Worm (Caenorhabditis elegans) whole organism, L1 larva: ENCODE results near the gene C45B2.2.

Experiments used
- C04F5.9 ChIP-seq: sonication (generic microtip); optimal IDR thresholded peaks from 2 replicates; lab custom pipeline; 2016; ENCODE audit warnings: missing genetic modification characterization, missing compliant biosample characterization
- C16A3.4 ChIP-seq: fragments of 150-350 bp; optimal IDR thresholded peaks from 2 replicates; lab custom pipeline; 2014; ENCODE audit warnings: missing biosample characterization, missing genetic modification characterization
- alr-1 ChIP-seq: fragments of 200-800 bp; sonication (Bioruptor generic); optimal IDR thresholded peaks from 2 replicates; lab custom pipeline; 2018; ENCODE audit warnings: borderline replicate concordance, mild to moderate bottlenecking, missing genetic modification characterization, missing compliant biosample characterization
- aly-2 ChIP-seq: fragments of 150-350 bp; optimal IDR thresholded peaks from 2 replicates; lab custom pipeline; 2014; ENCODE audit warnings: missing biosample characterization, missing genetic modification characterization
- blmp-1 ChIP-seq: fragments of 150-350 bp; optimal IDR thresholded peaks from 2 replicates; lab custom pipeline; 2014; ENCODE audit warnings: missing biosample characterization, missing genetic modification characterization
- ceh-82 ChIP-seq, 3 experiments: fragments of 150-350 bp in 1 of 3; sonication (generic microtip) in 2 of 3; optimal IDR thresholded peaks; 2 replicates each; lab custom pipeline; 2014 to 2017; ENCODE audit warnings: missing biosample characterization in 3 of 3, missing genetic modification characterization in 3 of 3
- dsc-1 ChIP-seq: sonication (generic microtip); optimal IDR thresholded peaks from 2 replicates; lab custom pipeline; 2016; ENCODE audit warnings: mild to moderate bottlenecking, missing genetic modification characterization, missing compliant biosample characterization
- efl-1 ChIP-seq, 4 experiments: fragments of 150-350 bp; optimal IDR thresholded peaks in 3 of 4; peaks in 1 of 4; 1 replicate in 1 of 4; 2 replicates in 3 of 4; lab custom pipeline; 2014; ENCODE audit warnings: missing biosample characterization in 2 of 4, missing genetic modification characterization in 2 of 4, missing genetic modification reagents in 2 of 4
- efl-3 ChIP-seq: fragments of 200-800 bp; sonication (Bioruptor generic); optimal IDR thresholded peaks from 2 replicates; lab custom pipeline; 2018; ENCODE audit warnings: mild to moderate bottlenecking, missing genetic modification characterization, missing compliant biosample characterization
- egl-13 ChIP-seq: sonication (generic microtip); optimal IDR thresholded peaks from 2 replicates; lab custom pipeline; 2016; ENCODE audit warnings: missing genotype, missing genetic modification reagents, missing genetic modification characterization, missing compliant biosample characterization
- egl-27 ChIP-seq, 2 experiments: fragments of 150-350 bp in 1 of 2; sonication (generic microtip); optimal IDR thresholded peaks; 3 replicates each; lab custom pipeline; 2017 to 2018; ENCODE audit warnings: missing biosample characterization in 2 of 2, missing genetic modification characterization in 2 of 2, missing genetic modification reagents in 2 of 2
- elt-2 ChIP-seq: sonication (generic microtip); optimal IDR thresholded peaks from 2 replicates; lab custom pipeline; 2016; ENCODE audit warnings: missing genetic modification characterization, mild to moderate bottlenecking, inconsistent platforms, missing compliant biosample characterization, missing genetic modification reagents
- elt-3 ChIP-seq, 6 experiments: fragments of 150-350 bp in 1 of 6; sonication (generic microtip); optimal IDR thresholded peaks; 2 replicates each; lab custom pipeline; 2017 to 2018; ENCODE audit warnings: missing biosample characterization in 6 of 6, missing genetic modification characterization in 6 of 6, inconsistent platforms in 1 of 6
- fkh-10 ChIP-seq: sonication (generic microtip); optimal IDR thresholded peaks from 2 replicates; lab custom pipeline; 2017; ENCODE audit warnings: missing biosample characterization, missing genetic modification reagents, missing genetic modification characterization
- fkh-8 ChIP-seq: sonication (generic microtip); optimal IDR thresholded peaks from 2 replicates; lab custom pipeline; 2016; ENCODE audit warnings: mild to moderate bottlenecking, missing genetic modification characterization, missing compliant biosample characterization
- grh-1 ChIP-seq: fragments of 200-800 bp; sonication (Bioruptor generic); IDR thresholded peaks from 2 replicates; pipeline ENCODE4 v1.3.6; 2022; ENCODE audit warnings: missing genetic modification reagents, missing genetic modification characterization, missing compliant biosample characterization
- jun-1 ChIP-seq: fragments of 150-350 bp; optimal IDR thresholded peaks from 2 replicates; lab custom pipeline; 2014; ENCODE audit warnings: missing biosample characterization, missing genetic modification reagents, missing genetic modification characterization
- lin-14 ChIP-seq: fragments of 200-800 bp; sonication (Bioruptor generic); optimal IDR thresholded peaks from 2 replicates; lab custom pipeline; 2018; ENCODE audit warnings: mild to moderate bottlenecking, missing genetic modification characterization, moderate library complexity, missing compliant biosample characterization
- lin-35 ChIP-seq, 2 experiments: fragments of 150-350 bp; optimal IDR thresholded peaks; 2 replicates each; lab custom pipeline; 2014; ENCODE audit warnings: missing biosample characterization in 2 of 2, missing genetic modification characterization in 2 of 2, missing genetic modification reagents in 2 of 2
- lir-3 ChIP-seq: sonication (generic microtip); optimal IDR thresholded peaks from 2 replicates; lab custom pipeline; 2016; ENCODE audit warnings: mild to moderate bottlenecking, missing genetic modification characterization, moderate library complexity, missing compliant biosample characterization; ENCODE audit not compliant: poor library complexity
- lsy-2 ChIP-seq, 2 experiments: fragments of 150-350 bp; optimal IDR thresholded peaks; 2 replicates each; lab custom pipeline; 2014; ENCODE audit warnings: missing biosample characterization in 2 of 2, missing genetic modification characterization in 2 of 2
- mab-9 ChIP-seq: fragments of 200-800 bp; sonication (Bioruptor generic); IDR thresholded peaks from 2 replicates; pipeline ENCODE4 v1.3.6; 2022; ENCODE audit warnings: missing genetic modification reagents, missing genetic modification characterization, missing compliant biosample characterization
- mdl-1 ChIP-seq, 2 experiments: fragments of 150-350 bp; optimal IDR thresholded peaks; 2 replicates each; lab custom pipeline; 2014 to 2017; ENCODE audit warnings: missing biosample characterization in 2 of 2, missing genetic modification characterization in 2 of 2, inconsistent platforms in 1 of 2
- nhr-20 ChIP-seq: sonication (generic microtip); optimal IDR thresholded peaks from 2 replicates; lab custom pipeline; 2016; ENCODE audit warnings: mild to moderate bottlenecking, missing genetic modification characterization, missing compliant biosample characterization
- nhr-47 ChIP-seq: sonication (generic microtip); optimal IDR thresholded peaks from 2 replicates; lab custom pipeline; 2016; ENCODE audit warnings: mild to moderate bottlenecking, missing genetic modification characterization, moderate library complexity, missing compliant biosample characterization
- nhr-71 ChIP-seq: sonication (generic microtip); optimal IDR thresholded peaks from 2 replicates; lab custom pipeline; 2016; ENCODE audit warnings: mild to moderate bottlenecking, missing genetic modification characterization, moderate library complexity, missing compliant biosample characterization
- nhr-76 ChIP-seq: sonication (generic microtip); optimal IDR thresholded peaks from 2 replicates; lab custom pipeline; 2017; ENCODE audit warnings: missing biosample characterization, missing genetic modification characterization
- nhr-77 ChIP-seq: fragments of 150-350 bp; optimal IDR thresholded peaks from 2 replicates; lab custom pipeline; 2014; ENCODE audit warnings: missing biosample characterization, missing genetic modification characterization
- nhr-84 ChIP-seq: sonication (generic microtip); optimal IDR thresholded peaks from 2 replicates; lab custom pipeline; 2017; ENCODE audit warnings: missing biosample characterization, missing genetic modification characterization
- nhr-85 ChIP-seq: sonication (generic microtip); peaks from one replicate; lab custom pipeline; 2016; ENCODE audit warnings: missing genetic modification characterization, inconsistent platforms, missing compliant biosample characterization
- pqm-1 ChIP-seq: sonication (generic microtip); optimal IDR thresholded peaks from 3 replicates; lab custom pipeline; 2017; ENCODE audit warnings: missing biosample characterization, missing genetic modification characterization
- rnt-1 ChIP-seq: sonication (generic microtip); optimal IDR thresholded peaks from 2 replicates; lab custom pipeline; 2016; ENCODE audit warnings: mild to moderate bottlenecking, missing genetic modification characterization, moderate library complexity, missing compliant biosample characterization
- snu-23 ChIP-seq: sonication (generic microtip); optimal IDR thresholded peaks from 2 replicates; lab custom pipeline; 2016; ENCODE audit warnings: missing genetic modification characterization, missing compliant biosample characterization
- sptf-1 ChIP-seq: fragments of 150-350 bp; optimal IDR thresholded peaks from 2 replicates; lab custom pipeline; 2014; ENCODE audit warnings: missing biosample characterization, missing genetic modification characterization
- swsn-7 ChIP-seq: sonication (generic microtip); optimal IDR thresholded peaks from 2 replicates; lab custom pipeline; 2016; ENCODE audit warnings: missing genetic modification characterization, missing compliant biosample characterization
- tbx-2 ChIP-seq: sonication (generic microtip); optimal IDR thresholded peaks from 2 replicates; lab custom pipeline; 2016; ENCODE audit warnings: missing genetic modification characterization, missing compliant biosample characterization
- tlp-1 ChIP-seq: fragments of 150-350 bp; optimal IDR thresholded peaks from 2 replicates; lab custom pipeline; 2014; ENCODE audit warnings: missing biosample characterization, missing genetic modification characterization
- unc-86 ChIP-seq: sonication (generic microtip); optimal IDR thresholded peaks from 2 replicates; lab custom pipeline; 2016; ENCODE audit warnings: missing genetic modification characterization, missing compliant biosample characterization
- xbp-1 ChIP-seq: sonication (generic microtip); optimal IDR thresholded peaks from 2 replicates; lab custom pipeline; 2016; ENCODE audit warnings: missing genetic modification characterization, missing compliant biosample characterization
- ztf-11 ChIP-seq, 2 experiments: sonication (generic microtip); optimal IDR thresholded peaks; 2 replicates each; lab custom pipeline; 2016 to 2017; ENCODE audit warnings: missing genetic modification characterization in 2 of 2, missing biosample characterization in 1 of 2, missing compliant biosample characterization in 1 of 2
- ztf-4 ChIP-seq: fragments of 150-350 bp; optimal IDR thresholded peaks from 2 replicates; lab custom pipeline; 2014; ENCODE audit warnings: missing biosample characterization, missing genetic modification characterization

C45B2.2 gene

DNA sequence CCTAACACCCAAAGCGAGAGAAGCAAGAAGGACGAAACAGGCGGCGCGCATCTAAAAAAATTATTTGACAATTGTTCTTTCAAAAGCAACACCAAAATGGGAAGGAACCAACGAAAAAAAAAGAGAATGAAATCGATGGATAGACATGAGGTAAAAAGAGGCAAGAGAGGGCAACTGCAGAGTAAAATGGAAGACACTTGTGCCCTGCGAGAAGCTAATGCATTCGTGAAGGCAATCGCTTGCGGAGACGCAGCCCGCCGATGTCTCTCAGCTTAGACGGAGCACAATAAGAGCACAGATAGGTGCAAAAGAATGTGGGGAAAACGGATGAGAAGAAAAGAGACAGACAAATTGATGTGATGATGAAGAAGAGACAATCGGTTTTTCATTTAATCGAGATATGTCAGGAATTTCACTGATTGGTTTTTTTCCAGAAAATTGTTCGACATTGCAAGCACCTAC is 43.7 kb downstream of the C45B2.2 start, which contains the start of gene C15H9.9:
Gene C15H9.9, minus strand, starts transcription at position 51 of the 462 bp plus-strand sequence.
- peak; percentile 32 for TF ChIP-seq fkh-10
- peak; percentile 10 for TF ChIP-seq nhr-20 (tag; lab: Kevin White, UChicago)
- TF ChIP-seq tbx-2 (tag; lab: Kevin White, UChicago): peak; percentile 47
- peak; percentile 57 for TF ChIP-seq dsc-1 (tag; lab: Kevin White, UChicago)
- no peak for TF ChIP-seq efl-3 (GFP tag; lab: Kevin White, UChicago)
- peak; percentile 15 for TF ChIP-seq nhr-47 (tag; lab: Kevin White, UChicago)
- peak; percentile 5 for TF ChIP-seq xbp-1 (tag; lab: Kevin White, UChicago)
- no peak for TF ChIP-seq lir-3
- peak; percentile 76 for TF ChIP-seq lin-14
- peak in 1 of 2 experiments; percentile 30 for TF ChIP-seq lsy-2 (tag; optimal IDR thresholded peaks at IDR 0.05; lab: Kevin White, UChicago)
- peak; percentile 25 for TF ChIP-seq swsn-7 (tag; lab: Kevin White, UChicago)
- TF ChIP-seq snu-23 (GFP tag; lab: Kevin White, UChicago): peak; percentile 26
- TF ChIP-seq C16A3.4 (tag; lab: Kevin White, UChicago): no peak
- TF ChIP-seq nhr-76 (tag; lab: Kevin White, UChicago): no peak
- peak in 2 of 3 experiments; percentile 25 to 26 for TF ChIP-seq ceh-82 (tag; optimal IDR thresholded peaks at IDR 0.05; lab: Kevin White, UChicago)
- peak; percentile 44 for TF ChIP-seq rnt-1 (tag; lab: Kevin White, UChicago)
- peak; percentile 39 for TF ChIP-seq nhr-71
- no peak for TF ChIP-seq elt-3 (tag; optimal IDR thresholded peaks at IDR 0.05; lab: Kevin White, UChicago)
- TF ChIP-seq fkh-8 (tag; lab: Kevin White, UChicago): peak; percentile 12

DNA sequence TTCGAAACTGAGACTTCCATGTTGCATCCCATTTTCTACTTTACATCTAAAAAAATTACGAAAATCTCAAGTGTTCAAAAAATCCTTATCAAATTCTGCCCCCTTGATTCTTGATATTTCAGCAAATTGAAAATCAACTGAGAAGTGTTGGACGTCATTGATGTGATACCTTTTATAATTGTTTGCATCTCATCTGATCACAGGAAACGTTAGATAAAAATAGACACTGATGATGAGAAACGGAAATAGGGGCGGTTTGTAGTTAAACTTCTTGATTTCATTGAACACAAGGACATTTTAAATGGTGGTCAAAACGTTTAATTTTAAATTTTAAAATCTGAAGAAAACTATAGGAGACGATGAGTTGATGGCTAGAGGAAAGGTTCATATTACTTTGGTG is 44.2 kb downstream of the C45B2.2 start:
- TF ChIP-seq nhr-85 (peak; percentile 59), tlp-1 (tag; lab: Kevin White, UChicago) (no peak), elt-3 (tag; optimal IDR thresholded peaks at IDR 0.05; lab: Kevin White, UChicago) (peak in 2 of 6 experiments; percentile 7 to 52)
- TF ChIP-seq, all 84 proteins: peak for 2

DNA sequence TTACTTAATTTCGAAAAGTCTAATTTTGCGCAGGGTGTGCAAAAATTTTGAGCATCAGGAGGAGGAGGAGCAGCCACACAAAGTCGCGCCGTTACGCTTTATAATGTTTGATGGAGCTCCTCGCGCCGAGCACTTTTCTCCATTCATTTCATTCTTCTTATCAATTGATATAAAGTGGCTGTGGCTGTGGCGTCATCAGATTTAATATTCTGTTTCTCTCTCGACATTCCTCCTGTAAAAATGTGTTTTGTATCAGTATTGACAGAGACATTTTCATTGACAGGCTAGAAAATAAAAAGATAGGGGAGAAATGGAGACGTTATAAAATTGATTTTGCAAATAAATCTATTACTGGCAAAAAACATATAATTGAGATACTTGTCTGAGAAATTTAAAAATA is 44.7 kb downstream of the C45B2.2 start:
- TF ChIP-seq ztf-11 (tag; optimal IDR thresholded peaks at IDR 0.05; lab: Kevin White, UChicago) (no peak), nhr-71 (peak; percentile 15), lin-35 (GFP tag; optimal IDR thresholded peaks at IDR 0.05; lab: Kevin White, UChicago) (peak in 1 of 2 experiments; percentile 19), sptf-1 (tag; lab: Kevin White, UChicago) (no peak), nhr-77 (tag; lab: Kevin White, UChicago) (peak; percentile 42), egl-27 (tag; optimal IDR thresholded peaks at IDR 0.05; lab: Kevin White, UChicago) (no peak), mdl-1 (tag; optimal IDR thresholded peaks at IDR 0.05; lab: Kevin White, UChicago) (no peak), lin-14 (peak; percentile 2), elt-2 (tag; lab: Kevin White, UChicago) (peak; percentile 53), egl-13 (tag; lab: Kevin White, UChicago) (no peak), ztf-4 (tag; lab: Kevin White, UChicago) (no peak), efl-1 (optimal IDR thresholded peaks at IDR 0.05; lab: Kevin White, UChicago) (no peak), efl-1 (GFP tag; optimal IDR thresholded peaks at IDR 0.05 in 1 of 2; lab: Kevin White, UChicago) (peak in 1 of 2 experiments; percentile 27), nhr-20 (tag; lab: Kevin White, UChicago) (peak; percentile 1), C04F5.9 (tag; lab: Kevin White, UChicago) (no peak)

DNA sequence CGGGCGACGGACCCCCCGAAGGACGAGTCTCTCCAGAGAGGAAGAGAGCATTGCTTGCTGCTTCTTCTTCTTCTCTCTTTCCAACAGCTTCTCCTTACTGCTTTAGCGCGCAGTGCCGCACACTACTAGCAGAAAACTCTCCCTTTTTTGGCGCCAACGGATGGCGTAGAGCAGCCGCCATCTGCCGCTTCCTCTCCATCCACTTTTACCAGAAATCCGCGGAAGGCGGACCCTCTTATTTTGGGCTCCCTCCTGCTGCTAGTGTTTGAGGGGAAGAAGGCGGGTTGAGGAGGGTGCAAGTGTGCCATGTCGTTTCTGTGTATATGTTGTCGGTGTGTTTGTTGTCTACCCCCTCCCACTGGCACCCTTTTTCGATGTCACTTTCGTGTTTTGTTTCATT is 49.9 kb downstream of the C45B2.2 start:
- TF ChIP-seq mab-9 (GFP tag; lab: Robert Waterston, UW) (0 out of 2 replicates have a peak, but pooled peaks have one; percentile 26), ceh-82 (tag; optimal IDR thresholded peaks at IDR 0.05; lab: Kevin White, UChicago) (no peak), C04F5.9 (tag; lab: Kevin White, UChicago) (no peak), fkh-10 (peak; percentile 33), alr-1 (tag; lab: Kevin White, UChicago) (no peak), lin-14 (peak; percentile 67), nhr-85 (no peak), nhr-71 (peak; percentile 13), unc-86 (tag; lab: Kevin White, UChicago) (no peak), blmp-1 (tag; lab: Kevin White, UChicago) (no peak), jun-1 (tag; lab: Kevin White, UChicago) (no peak), xbp-1 (tag; lab: Kevin White, UChicago) (peak; percentile 6), aly-2 (tag; lab: Kevin White, UChicago) (no peak), pqm-1 (tag; lab: Kevin White, UChicago) (no peak), nhr-84 (no peak), grh-1 (GFP tag; lab: Robert Waterston, UW) (no peak)
- TF ChIP-seq, all 84 proteins: peak for 5
